Worm (Caenorhabditis elegans) whole organism, mixed stage, embryonic: ENCODE results near the gene T16G1.18.

Experiments
- M03D4.4 ChIP-seq: sonication (generic microtip); optimal IDR thresholded peaks from 2 replicates; lab custom pipeline; 2017; ENCODE audit warnings: mild to moderate bottlenecking, missing genetic modification characterization, missing compliant biosample characterization
- bed-3 ChIP-seq: fragments of 200-800 bp; sonication (Bioruptor generic); optimal IDR thresholded peaks from 3 replicates; lab custom pipeline; 2018; ENCODE audit warnings: mild to moderate bottlenecking, missing genetic modification characterization, moderate library complexity, missing compliant biosample characterization
- blmp-1 ChIP-seq: fragments of 150-350 bp; optimal IDR thresholded peaks from 2 replicates; lab custom pipeline; 2014; ENCODE audit warnings: missing biosample characterization, missing genetic modification characterization
- ceh-43 ChIP-seq: fragments of 200-800 bp; sonication (Bioruptor generic); optimal IDR thresholded peaks from 2 replicates; lab custom pipeline; 2018; ENCODE audit warnings: mild to moderate bottlenecking, missing genetic modification characterization, moderate library complexity, missing compliant biosample characterization
- ceh-83 ChIP-seq: fragments of 200-800 bp; sonication (Bioruptor generic); optimal IDR thresholded peaks from 2 replicates; lab custom pipeline; 2018; ENCODE audit warnings: mild to moderate bottlenecking, missing genetic modification characterization, missing compliant biosample characterization
- ces-1 ChIP-seq: fragments of 150-350 bp; optimal IDR thresholded peaks from 2 replicates; lab custom pipeline; 2014; ENCODE audit warnings: missing biosample characterization, missing genetic modification reagents, missing genetic modification characterization
- cnd-1 ChIP-seq: fragments of 200-800 bp; sonication (Bioruptor generic); optimal IDR thresholded peaks from 2 replicates; lab custom pipeline; 2018; ENCODE audit warnings: mild to moderate bottlenecking, missing genetic modification characterization, missing compliant biosample characterization
- elt-1 ChIP-seq: sonication (generic microtip); optimal IDR thresholded peaks from 2 replicates; lab custom pipeline; 2017; ENCODE audit warnings: missing genetic modification characterization, mild to moderate bottlenecking, missing compliant biosample characterization, antibody characterized with exemption, moderate library complexity, borderline replicate concordance; ENCODE audit not compliant: insufficient read depth
- elt-3 ChIP-seq: fragments of 150-350 bp; optimal IDR thresholded peaks from 2 replicates; lab custom pipeline; 2014; ENCODE audit warnings: missing biosample characterization, missing genetic modification characterization
- ham-2 ChIP-seq: fragments of 200-800 bp; sonication (Bioruptor generic); optimal IDR thresholded peaks from 2 replicates; lab custom pipeline; 2018; ENCODE audit warnings: mild to moderate bottlenecking, missing genetic modification characterization, missing compliant biosample characterization
- hlh-1 ChIP-seq: fragments of 150-350 bp; optimal IDR thresholded peaks from 2 replicates; lab custom pipeline; 2014; ENCODE audit warnings: missing biosample characterization, missing genetic modification reagents, missing genetic modification characterization
- lin-32 ChIP-seq: fragments of 200-800 bp; sonication (Bioruptor generic); optimal IDR thresholded peaks from 2 replicates; lab custom pipeline; 2018; ENCODE audit warnings: mild to moderate bottlenecking, missing genetic modification characterization, missing compliant biosample characterization
- lsy-2 ChIP-seq: fragments of 150-350 bp; optimal IDR thresholded peaks from 2 replicates; lab custom pipeline; 2014; ENCODE audit warnings: missing biosample characterization, missing genetic modification characterization
- mab-5 ChIP-seq: fragments of 150-350 bp; optimal IDR thresholded peaks from 2 replicates; lab custom pipeline; 2014; ENCODE audit warnings: missing biosample characterization, missing genetic modification characterization
- mep-1 ChIP-seq: fragments of 150-350 bp; optimal IDR thresholded peaks from 2 replicates; lab custom pipeline; 2017; ENCODE audit warnings: missing biosample characterization, missing genetic modification reagents, missing genetic modification characterization, inconsistent platforms
- nhr-12 ChIP-seq: fragments of 150-350 bp; optimal IDR thresholded peaks from 2 replicates; lab custom pipeline; 2014; ENCODE audit warnings: missing biosample characterization, missing genetic modification characterization
- nhr-2 ChIP-seq: fragments of 150-350 bp; optimal IDR thresholded peaks from 2 replicates; lab custom pipeline; 2014; ENCODE audit warnings: missing biosample characterization, missing genetic modification characterization
- nhr-237 ChIP-seq: fragments of 150-350 bp; optimal IDR thresholded peaks from 2 replicates; lab custom pipeline; 2014; ENCODE audit warnings: missing biosample characterization, missing genetic modification characterization
- nhr-76 ChIP-seq: sonication (generic microtip); optimal IDR thresholded peaks from 2 replicates; lab custom pipeline; 2017; ENCODE audit warnings: missing biosample characterization, missing genetic modification characterization
- sem-2 ChIP-seq: fragments of 200-800 bp; sonication (Bioruptor generic); optimal IDR thresholded peaks from 2 replicates; lab custom pipeline; 2018; ENCODE audit warnings: mild to moderate bottlenecking, missing genetic modification characterization, missing compliant biosample characterization
- snpc-4 ChIP-seq: fragments of 150-350 bp; optimal IDR thresholded peaks from 2 replicates; lab custom pipeline; 2014; ENCODE audit warnings: missing biosample characterization, missing genetic modification characterization
- sptf-1 ChIP-seq: sonication (generic microtip); optimal IDR thresholded peaks from 2 replicates; lab custom pipeline; 2017; ENCODE audit warnings: mild to moderate bottlenecking, missing genetic modification characterization, moderate library complexity, missing compliant biosample characterization
- unc-120 ChIP-seq: sonication (generic microtip); optimal IDR thresholded peaks from 2 replicates; lab custom pipeline; 2017; ENCODE audit warnings: missing genetic modification characterization, missing compliant biosample characterization; ENCODE audit not compliant: poor library complexity, severe bottlenecking
- unc-39 ChIP-seq: fragments of 150-350 bp; optimal IDR thresholded peaks from 2 replicates; lab custom pipeline; 2014; ENCODE audit warnings: missing biosample characterization, missing genetic modification characterization
- unc-62 ChIP-seq: fragments of 150-350 bp; optimal IDR thresholded peaks from 2 replicates; lab custom pipeline; 2014; ENCODE audit warnings: missing biosample characterization, missing genetic modification reagents, missing genetic modification characterization
- zip-8 ChIP-seq: fragments of 150-350 bp; optimal IDR thresholded peaks from 2 replicates; lab custom pipeline; 2014; ENCODE audit warnings: missing biosample characterization, missing genetic modification characterization

Gene T16G1.18

DNA sequence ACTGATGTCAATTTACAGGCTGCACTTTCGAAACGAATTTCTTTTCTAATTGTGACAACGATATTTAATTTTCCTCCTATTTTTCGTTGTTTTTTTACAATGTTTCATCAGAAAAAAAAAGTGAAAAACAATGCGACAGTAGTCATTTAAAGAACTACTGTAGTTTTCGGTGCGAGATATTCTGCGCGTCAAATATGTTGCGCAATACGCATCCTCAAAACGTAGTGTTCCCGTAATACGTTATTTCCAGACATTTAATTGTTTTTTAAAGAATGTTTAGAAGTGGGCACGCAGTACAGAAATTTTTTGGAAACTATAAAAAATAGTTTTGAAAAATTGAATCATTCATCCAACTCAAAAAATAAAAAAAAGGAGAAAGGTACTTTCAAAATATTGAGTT is 22.9 kb downstream of the T16G1.18 start:
- TF ChIP-seq sptf-1 (tag; lab: Kevin White, UChicago) (no peak), zip-8 (tag; lab: Kevin White, UChicago) (peak; percentile 66), hlh-1 (tag; lab: Kevin White, UChicago) (no peak)

DNA sequence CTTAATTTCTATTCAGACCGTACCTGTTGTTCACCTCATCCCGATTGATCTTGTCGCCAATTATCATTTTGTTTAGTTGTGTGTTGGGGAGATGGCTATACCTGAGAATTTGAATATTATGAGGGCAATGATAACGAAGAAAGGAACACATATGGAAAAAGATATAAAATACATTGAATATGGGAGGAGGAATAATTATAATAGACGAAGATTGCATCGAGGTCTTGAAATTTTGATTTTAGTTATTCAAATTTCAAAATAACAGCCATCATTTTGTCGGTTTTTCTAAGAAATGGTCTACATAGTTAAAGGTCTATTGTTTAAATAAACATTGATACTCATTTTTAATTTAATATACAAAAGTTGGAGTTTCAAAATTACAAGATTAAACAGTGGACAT is 36.0 kb downstream of the T16G1.18 start, which contains the start of gene shw-3:
shw-3 (minus strand) TSS at position 101 of the 400 bp plus-strand sequence.
- peak; percentile 21 for TF ChIP-seq ham-2 (GFP tag; lab: Kevin White, UChicago)
- TF ChIP-seq unc-120 (tag; lab: Kevin White, UChicago), result no peak
- no peak for TF ChIP-seq bed-3 (GFP tag; lab: Kevin White, UChicago)
- no peak for TF ChIP-seq nhr-237 (tag; lab: Kevin White, UChicago)
- no peak for TF ChIP-seq sptf-1 (tag; lab: Kevin White, UChicago)
- TF ChIP-seq M03D4.4, result no peak
- no peak for TF ChIP-seq lin-32

ce11 chrV:12988256-12988655 is 37.2 kb downstream of the T16G1.18 start, which contains the start of gene F15B9.8:
Gene F15B9.8 (plus strand): TSS chrV:12988556.
- TF ChIP-seq elt-3, result no peak
- peak; percentile 22 for TF ChIP-seq blmp-1 (tag; lab: Kevin White, UChicago)
- TF ChIP-seq zip-8 (tag; lab: Kevin White, UChicago), result peak; percentile 72
- TF ChIP-seq hlh-1 (tag; lab: Kevin White, UChicago), result no peak
- TF ChIP-seq, all 35 proteins: peak for 2

ce11 chrV:12992891-12993290 is 41.8 kb downstream of the T16G1.18 start, which contains the start of the genes F15B9.11 and dsl-7:
Gene F15B9.11 (minus strand): TSS chrV:12992895.
Gene dsl-7 (plus strand): TSS chrV:12993150.
- TF ChIP-seq ceh-43 (GFP tag; lab: Kevin White, UChicago) (no peak), hlh-1 (tag; lab: Kevin White, UChicago) (no peak), mab-5 (tag; lab: Kevin White, UChicago) (no peak), ces-1 (no peak)

- TF ChIP-seq sptf-1 (tag; lab: Kevin White, UChicago), result no peak
- TF ChIP-seq nhr-237 (tag; lab: Kevin White, UChicago), result no peak
- TF ChIP-seq nhr-76 (tag; lab: Kevin White, UChicago), result no peak
- TF ChIP-seq mab-5 (tag; lab: Kevin White, UChicago), result no peak
- no peak for TF ChIP-seq unc-62 (GFP tag; lab: Kevin White, UChicago)
- TF ChIP-seq ceh-83, result no peak
- TF ChIP-seq ceh-43 (GFP tag; lab: Kevin White, UChicago), result no peak
- TF ChIP-seq hlh-1 (tag; lab: Kevin White, UChicago), result no peak
- TF ChIP-seq bed-3 (GFP tag; lab: Kevin White, UChicago), result no peak
- TF ChIP-seq cnd-1 (tag; lab: Kevin White, UChicago), result no peak
- no peak for TF ChIP-seq nhr-12 (tag; lab: Kevin White, UChicago)
- TF ChIP-seq lsy-2 (tag; lab: Kevin White, UChicago), result no peak
- no peak for TF ChIP-seq unc-39 (tag; lab: Kevin White, UChicago)
Measured at ce11 chrV:12995269-12995668, 44.2 kb downstream of the T16G1.18 start, which contains the start of gene far-5. Gene far-5 (plus strand): TSS chrV:12995569.

DNA sequence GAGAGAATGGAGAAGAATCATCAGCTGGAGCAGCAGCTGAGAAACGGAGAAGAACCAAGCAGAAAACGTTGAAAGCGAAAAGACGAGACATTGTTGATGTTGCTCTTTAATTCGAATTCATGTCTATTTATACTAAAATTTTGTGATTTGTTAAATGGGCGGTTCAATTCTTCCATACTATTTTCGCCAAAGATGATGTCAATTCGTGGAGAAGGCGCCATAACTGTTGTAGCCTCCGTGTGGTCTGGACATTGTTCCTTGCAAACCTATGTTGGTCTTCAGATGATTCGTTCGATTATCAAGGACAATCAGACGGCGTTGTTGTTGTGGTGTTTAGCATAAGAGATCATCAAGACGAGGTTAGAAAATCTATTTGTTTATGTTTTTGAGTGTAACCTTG is 46.3 kb downstream of the T16G1.18 start, which contains the start of gene far-3:
far-3 (minus strand) TSS at position 101 of the 400 bp plus-strand sequence.
- TF ChIP-seq snpc-4 (tag; lab: Kevin White, UChicago), result no peak
- no peak for TF ChIP-seq hlh-1 (tag; lab: Kevin White, UChicago)
- TF ChIP-seq nhr-237 (tag; lab: Kevin White, UChicago), result no peak
- TF ChIP-seq nhr-12 (tag; lab: Kevin White, UChicago), result no peak
- TF ChIP-seq ham-2 (GFP tag; lab: Kevin White, UChicago), result no peak
- TF ChIP-seq lin-32, result no peak
- no peak for TF ChIP-seq lsy-2 (tag; lab: Kevin White, UChicago)
- no peak for TF ChIP-seq unc-120 (tag; lab: Kevin White, UChicago)
- no peak for TF ChIP-seq nhr-2 (tag; lab: Kevin White, UChicago)
- no peak for TF ChIP-seq sem-2 (GFP tag; lab: Kevin White, UChicago)
- no peak for TF ChIP-seq mep-1 (tag; lab: Kevin White, UChicago)
- TF ChIP-seq mab-5 (tag; lab: Kevin White, UChicago), result no peak
- no peak for TF ChIP-seq M03D4.4
- TF ChIP-seq elt-1 (tag; lab: Kevin White, UChicago), result no peak
